Fruit fly (Drosophila melanogaster) Kc167 (cell line): ENCODE measurements around the gene fzy.

Experiments used
- Myc ChIP-seq: fragments of >200 bp; optimal IDR thresholded peaks from 2 replicates; lab custom pipeline; 2017; ENCODE audit warnings: missing external identifiers
- h ChIP-seq: fragments of >200 bp; optimal IDR thresholded peaks from 3 replicates; lab custom pipeline; 2018; ENCODE audit warnings: missing external identifiers
- insv ChIP-seq: fragments of >200 bp; optimal IDR thresholded peaks from 3 replicates; lab custom pipeline; 2018; ENCODE audit warnings: missing external identifiers

DNA sequence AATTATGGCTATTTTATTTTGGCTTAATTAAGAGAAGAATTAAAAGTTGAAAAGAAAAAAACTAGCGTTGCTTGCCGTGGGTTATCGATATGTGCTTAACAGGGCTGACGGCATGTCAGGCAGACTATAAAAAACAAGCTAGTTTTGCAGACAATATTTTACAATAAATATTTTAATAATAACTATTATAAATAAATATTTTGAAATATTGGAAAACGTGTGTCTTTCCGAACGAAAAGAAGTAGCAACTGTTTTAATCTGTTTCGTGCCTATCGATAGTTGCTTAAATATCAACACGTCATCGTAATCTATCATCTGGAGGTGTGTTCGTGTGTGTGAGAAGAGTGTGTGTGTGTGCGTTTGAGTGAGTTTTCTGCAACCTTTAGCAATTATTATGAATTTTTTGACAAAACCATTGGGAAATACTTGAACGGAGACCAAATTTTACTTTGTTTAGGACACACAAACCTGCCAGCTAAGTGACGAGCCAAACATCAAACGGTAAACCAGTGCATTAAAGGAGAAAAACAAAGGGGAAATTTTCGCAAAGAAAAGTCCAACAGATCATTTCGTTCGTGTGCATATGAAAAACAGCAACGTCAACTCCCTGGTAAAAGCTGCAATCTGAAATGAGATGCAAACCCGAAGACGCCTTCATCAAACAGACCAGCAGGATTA lies 3.6 kb upstream of the fzy start, which contains the start of the genes CG5861 and Syx5:
- no peak for TF ChIP-seq h (lab: Kevin White, UChicago)
- no peak for TF ChIP-seq insv (lab: Kevin White, UChicago)
- TF ChIP-seq Myc (lab: Kevin White, UChicago), result no peak
